Fruit fly (Drosophila melanogaster) Kc167 (cell line): ENCODE data around the gene Jon99Fi.

ENCODE experiments used
- h ChIP-seq: fragments of >200 bp; optimal IDR thresholded peaks from 3 replicates; lab custom pipeline; 2018; ENCODE audit warnings: missing external identifiers
- psq ChIP-seq: fragments of >200 bp; optimal IDR thresholded peaks from 2 replicates; lab custom pipeline; 2017; ENCODE audit warnings: missing external identifiers
- ttk ChIP-seq: sonication (Bioruptor generic); optimal IDR thresholded peaks from 2 replicates; lab custom pipeline; 2017; ENCODE audit warnings: missing external identifiers

DNA sequence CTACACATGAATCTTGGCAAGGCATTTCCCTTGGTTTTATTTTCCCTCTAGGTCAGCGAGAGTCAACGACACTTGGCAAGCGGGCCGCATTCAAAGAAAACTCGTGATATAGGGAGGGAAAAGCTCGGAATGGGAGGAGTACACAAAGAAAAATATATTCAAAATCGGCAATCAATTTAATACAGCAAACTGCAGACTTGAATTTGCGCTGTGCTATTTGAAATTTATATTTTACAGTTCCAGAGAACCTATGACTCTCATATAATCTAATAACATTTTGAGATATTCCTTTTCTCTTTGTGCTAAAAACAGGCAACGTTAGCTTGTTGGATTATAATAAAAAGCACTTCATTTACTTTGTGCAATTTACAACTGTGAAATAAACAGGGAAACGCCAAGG lies 40.8 kb downstream of the Jon99Fi start:
- TF ChIP-seq psq (lab: Kevin White, UChicago) (no peak), h (lab: Kevin White, UChicago) (no peak), ttk (lab: Kevin White, UChicago) (no peak)
